Worm (Caenorhabditis elegans) whole organism, L4/young adult: ENCODE measurements around the gene rsp-7.

Experiments used
- W03F9.2 ChIP-seq: fragments of 150-350 bp; optimal IDR thresholded peaks from 2 replicates; lab custom pipeline; 2014; ENCODE audit warnings: missing biosample characterization, missing genetic modification characterization
- dao-5 ChIP-seq: sonication (generic microtip); optimal IDR thresholded peaks from 2 replicates; lab custom pipeline; 2016; ENCODE audit warnings: missing genotype, missing genetic modification characterization, moderate library complexity, missing compliant biosample characterization
- him-1 ChIP-seq: sonication (generic microtip); optimal IDR thresholded peaks from 2 replicates; lab custom pipeline; 2016; ENCODE audit warnings: missing genotype, missing genetic modification reagents, missing genetic modification characterization, missing compliant biosample characterization

The rsp-7 gene

ce11 chrII:10705347-10705996 lies 46.5 kb downstream of the rsp-7 start:
- TF ChIP-seq him-1 (tag; lab: Kevin White, UChicago) = no peak

- TF ChIP-seq W03F9.2 (tag; lab: Kevin White, UChicago) (no peak), dao-5 (no peak), him-1 (tag; lab: Kevin White, UChicago) (no peak)
Observed at ce11 chrII:10706038-10706437, 47.0 kb downstream of the rsp-7 start.

- TF ChIP-seq him-1 (tag; lab: Kevin White, UChicago) (no peak), dao-5 (no peak), W03F9.2 (tag; lab: Kevin White, UChicago) (no peak)
Observed at ce11 chrII:10706901-10707300, 47.9 kb downstream of the rsp-7 start, which contains the start of gene col-80. Gene col-80, plus strand, starts transcription at chrII:10707201.

- peak; percentile 6 for TF ChIP-seq dao-5
- TF ChIP-seq him-1 (tag; lab: Kevin White, UChicago) = no peak
Observed at ce11 chrII:10707439-10708096, 48.6 kb downstream of the rsp-7 start.

ce11 chrII:10708660-10709059 lies 49.7 kb downstream of the rsp-7 start, which contains the start of gene bli-1:
Gene bli-1, plus strand, starts transcription at chrII:10708960.
- TF ChIP-seq dao-5 (no peak), him-1 (tag; lab: Kevin White, UChicago) (no peak), W03F9.2 (tag; lab: Kevin White, UChicago) (no peak)
